Worm (Caenorhabditis elegans) whole organism, L3 larva: ENCODE results near the gene nsph-1.1.

Experiments
- R02D3.7 ChIP-seq: fragments of 150-350 bp; optimal IDR thresholded peaks from 2 replicates; lab custom pipeline; 2014; ENCODE audit warnings: missing biosample characterization, missing genetic modification characterization
- ZK546.5 ChIP-seq: sonication (generic microtip); optimal IDR thresholded peaks from 2 replicates; lab custom pipeline; 2017; ENCODE audit warnings: missing biosample characterization, missing genetic modification characterization
- ama-1 ChIP-seq: fragments of 150-350 bp; optimal IDR thresholded peaks from 2 replicates; lab custom pipeline; 2018
- ceh-16 ChIP-seq: sonication (generic microtip); optimal IDR thresholded peaks from 2 replicates; lab custom pipeline; 2017; ENCODE audit warnings: missing biosample characterization, missing genetic modification characterization
- ceh-28 ChIP-seq: fragments of 150-350 bp; optimal IDR thresholded peaks from 2 replicates; lab custom pipeline; 2014; ENCODE audit warnings: missing biosample characterization, missing genetic modification reagents, missing genetic modification characterization
- ceh-82 ChIP-seq: fragments of 150-350 bp; optimal IDR thresholded peaks from 2 replicates; lab custom pipeline; 2014; ENCODE audit warnings: missing biosample characterization, missing genetic modification characterization
- ceh-9 ChIP-seq: sonication (generic microtip); optimal IDR thresholded peaks from 2 replicates; lab custom pipeline; 2018; ENCODE audit warnings: missing biosample characterization, missing genetic modification characterization
- daf-12 ChIP-seq: fragments of 150-350 bp; optimal IDR thresholded peaks from 2 replicates; lab custom pipeline; 2014; ENCODE audit warnings: missing biosample characterization, missing genetic modification reagents, missing genetic modification characterization
- egl-5 ChIP-seq: fragments of 150-350 bp; optimal IDR thresholded peaks from 2 replicates; lab custom pipeline; 2017; ENCODE audit warnings: missing biosample characterization, missing genetic modification reagents, missing genetic modification characterization, inconsistent platforms
- elt-1 ChIP-seq: fragments of 150-350 bp; optimal IDR thresholded peaks from 2 replicates; lab custom pipeline; 2014; ENCODE audit warnings: missing biosample characterization, missing genetic modification characterization
- elt-2 ChIP-seq: sonication (generic microtip); optimal IDR thresholded peaks from 2 replicates; lab custom pipeline; 2016; ENCODE audit warnings: missing genetic modification reagents, mild to moderate bottlenecking, missing genetic modification characterization, missing compliant biosample characterization
- elt-3 ChIP-seq, 3 experiments: fragments of 150-350 bp in 1 of 3; sonication (generic microtip) in 2 of 3; optimal IDR thresholded peaks; 2 replicates in 2 of 3; 4 replicates in 1 of 3; lab custom pipeline; 2014 to 2017; ENCODE audit warnings: missing biosample characterization in 3 of 3, missing genetic modification characterization in 3 of 3
- fkh-2 ChIP-seq: fragments of 150-350 bp; optimal IDR thresholded peaks from 2 replicates; lab custom pipeline; 2014; ENCODE audit warnings: missing biosample characterization, missing genetic modification reagents, missing genetic modification characterization
- fos-1 ChIP-seq: fragments of 150-350 bp; optimal IDR thresholded peaks from 2 replicates; lab custom pipeline; 2014; ENCODE audit warnings: missing biosample characterization, missing genetic modification characterization
- hmg-11 ChIP-seq: sonication (generic microtip); optimal IDR thresholded peaks from 2 replicates; lab custom pipeline; 2016; ENCODE audit warnings: missing genetic modification characterization, missing compliant biosample characterization
- lin-15B ChIP-seq: fragments of 150-350 bp; optimal IDR thresholded peaks from 2 replicates; lab custom pipeline; 2014; ENCODE audit warnings: missing biosample characterization, missing genetic modification characterization
- lin-39 ChIP-seq: fragments of 150-350 bp; optimal IDR thresholded peaks from 2 replicates; lab custom pipeline; 2018; ENCODE audit warnings: missing biosample characterization, missing genetic modification reagents, missing genetic modification characterization
- mdl-1 ChIP-seq: fragments of 150-350 bp; optimal IDR thresholded peaks from 2 replicates; lab custom pipeline; 2014; ENCODE audit warnings: missing biosample characterization, missing genetic modification characterization
- mml-1 ChIP-seq: fragments of 150-350 bp; sonication (generic microtip); optimal IDR thresholded peaks from 3 replicates; lab custom pipeline; 2014; ENCODE audit warnings: missing biosample characterization, missing genetic modification characterization
- nfya-1 ChIP-seq: sonication (generic microtip); optimal IDR thresholded peaks from 2 replicates; lab custom pipeline; 2017; ENCODE audit warnings: missing genetic modification characterization, mild to moderate bottlenecking, missing compliant biosample characterization, antibody characterized with exemption, moderate library complexity; ENCODE audit not compliant: insufficient read depth
- nhr-23 ChIP-seq: fragments of 150-350 bp; optimal IDR thresholded peaks from 2 replicates; lab custom pipeline; 2014; ENCODE audit warnings: missing biosample characterization, missing genetic modification reagents, missing genetic modification characterization
- nhr-237 ChIP-seq: fragments of 150-350 bp; optimal IDR thresholded peaks from 2 replicates; lab custom pipeline; 2014; ENCODE audit warnings: missing biosample characterization, missing genetic modification characterization
- nhr-25 ChIP-seq: sonication (generic microtip); optimal IDR thresholded peaks from 2 replicates; lab custom pipeline; 2017; ENCODE audit warnings: missing biosample characterization, missing genetic modification characterization
- nhr-43 ChIP-seq: sonication (generic microtip); optimal IDR thresholded peaks from 2 replicates; lab custom pipeline; 2016; ENCODE audit warnings: mild to moderate bottlenecking, missing genetic modification characterization, missing compliant biosample characterization; ENCODE audit not compliant: poor library complexity, severe bottlenecking
- nhr-77 ChIP-seq: fragments of 150-350 bp; optimal IDR thresholded peaks from 2 replicates; lab custom pipeline; 2014; ENCODE audit warnings: missing biosample characterization, missing genetic modification characterization
- sea-2 ChIP-seq: fragments of 150-350 bp; sonication (generic microtip); optimal IDR thresholded peaks from 4 replicates; lab custom pipeline; 2014; ENCODE audit warnings: missing biosample characterization, missing genetic modification reagents, missing genetic modification characterization
- skn-1 ChIP-seq: fragments of 150-350 bp; optimal IDR thresholded peaks from 2 replicates; lab custom pipeline; 2014; ENCODE audit warnings: missing biosample characterization, missing genetic modification characterization
- snpc-4 ChIP-seq: fragments of 150-350 bp; optimal IDR thresholded peaks from 2 replicates; lab custom pipeline; 2014; ENCODE audit warnings: missing biosample characterization, missing genetic modification characterization
- unc-39 ChIP-seq: sonication (generic microtip); optimal IDR thresholded peaks from 4 replicates; lab custom pipeline; 2017; ENCODE audit warnings: missing biosample characterization, missing genetic modification characterization
- unc-62 ChIP-seq: fragments of 150-350 bp; sonication (generic microtip); optimal IDR thresholded peaks from 4 replicates; lab custom pipeline; 2014; ENCODE audit warnings: missing biosample characterization, missing genetic modification reagents, missing genetic modification characterization
- ztf-4 ChIP-seq: fragments of 150-350 bp; optimal IDR thresholded peaks from 2 replicates; lab custom pipeline; 2014; ENCODE audit warnings: missing biosample characterization, missing genetic modification characterization

The nsph-1.1 gene

DNA sequence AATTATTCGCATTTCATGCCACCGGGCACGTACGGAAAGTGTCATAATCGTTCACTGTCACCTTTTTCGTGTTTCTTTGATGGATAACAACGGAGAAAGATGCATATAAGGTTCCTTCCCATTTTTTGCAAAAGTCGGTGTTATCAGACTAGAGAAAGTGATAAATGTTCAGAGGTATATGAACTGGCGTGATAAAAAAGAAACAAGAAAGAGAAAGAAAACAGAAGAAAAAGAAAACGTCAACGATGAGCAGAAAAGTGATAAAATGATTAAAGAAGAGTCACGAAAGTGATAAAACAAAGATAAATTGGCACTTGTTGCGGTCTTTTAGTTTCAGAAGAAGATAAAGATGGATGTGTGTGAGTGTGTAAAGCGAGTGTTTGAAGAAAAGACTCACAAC lies 36.3 kb upstream of the nsph-1.1 start:
- TF ChIP-seq unc-62 (GFP tag; lab: Kevin White, UChicago) (no peak), ceh-9 (tag; lab: Kevin White, UChicago) (no peak), elt-2 (no peak), R02D3.7 (tag; lab: Kevin White, UChicago) (no peak), nhr-25 (tag; lab: Kevin White, UChicago) (peak; percentile 5), ceh-82 (tag; lab: Kevin White, UChicago) (no peak), elt-3 (tag; optimal IDR thresholded peaks at IDR 0.05; lab: Kevin White, UChicago) (peak in 1 of 3 experiments; percentile 75), mml-1 (tag; lab: Kevin White, UChicago) (no peak), ztf-4 (tag; lab: Kevin White, UChicago) (no peak), daf-12 (tag; lab: Kevin White, UChicago) (no peak), egl-5 (peak; percentile 6), hmg-11 (tag; lab: Kevin White, UChicago) (no peak)
- TF ChIP-seq, all 47 proteins: peak for 3

DNA sequence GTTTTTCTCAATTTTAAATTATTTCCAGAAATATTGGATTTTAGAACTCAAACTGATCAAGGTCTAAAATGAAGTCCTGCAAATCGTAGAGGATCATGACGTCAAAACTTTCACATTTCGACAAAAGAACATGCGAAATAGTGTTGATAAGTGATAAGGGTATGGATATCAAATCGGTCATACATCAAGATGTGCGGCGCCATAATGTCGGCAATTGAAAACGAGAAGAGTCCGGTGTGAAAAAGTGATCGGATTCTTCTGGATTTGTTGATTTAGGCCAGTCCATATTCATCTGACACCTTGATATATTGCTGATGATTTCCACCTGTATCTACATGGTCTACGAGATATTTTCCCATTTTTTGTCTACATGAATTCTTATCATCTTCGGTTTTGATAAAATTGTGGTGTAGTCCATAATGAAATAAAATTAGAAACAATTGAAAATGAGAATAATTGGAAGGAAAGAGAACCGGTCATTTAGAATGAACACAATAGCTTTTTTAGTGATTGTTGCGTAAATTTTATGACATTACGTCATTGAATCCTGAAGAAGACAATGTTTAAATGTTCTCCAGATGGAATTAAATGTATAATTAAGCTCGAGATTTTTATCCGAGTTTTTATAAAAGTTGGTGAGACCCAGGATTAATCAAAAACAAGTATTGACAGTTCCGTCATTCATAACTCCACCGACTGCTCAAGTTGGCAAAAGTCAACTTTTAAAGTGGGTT lies 35.4 kb upstream of the nsph-1.1 start:
- TF ChIP-seq nhr-23 (tag; lab: Kevin White, UChicago) (peak; percentile 37), nhr-43 (tag; lab: Kevin White, UChicago) (peak; percentile 62), daf-12 (tag; lab: Kevin White, UChicago) (no peak)

DNA sequence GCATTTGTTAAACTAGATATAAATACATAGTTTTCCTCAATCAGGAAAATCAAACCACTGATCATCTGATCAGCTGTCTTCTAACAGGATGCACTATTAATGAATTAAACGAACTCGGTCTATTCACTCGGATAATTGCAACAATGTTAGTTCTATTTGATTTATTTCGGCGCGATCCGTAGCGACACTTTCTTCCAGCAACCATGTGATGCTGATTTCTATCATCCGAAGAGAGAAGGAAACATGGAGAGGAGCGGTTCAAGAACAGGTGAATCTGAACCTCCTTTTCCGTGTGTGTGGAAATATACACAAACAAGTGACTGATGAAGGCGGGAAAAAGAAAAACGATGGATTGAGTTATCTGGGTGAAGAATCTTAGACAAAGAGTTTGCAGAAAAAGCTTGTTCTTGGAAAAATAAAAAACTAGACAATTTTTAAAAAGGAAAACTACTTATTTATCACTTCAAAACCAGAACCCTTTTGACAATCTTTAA lies 34.8 kb upstream of the nsph-1.1 start:
- TF ChIP-seq elt-1 (tag; lab: Kevin White, UChicago) (peak; percentile 37), nhr-43 (tag; lab: Kevin White, UChicago) (peak; percentile 53), nhr-77 (tag; lab: Kevin White, UChicago) (no peak)

DNA sequence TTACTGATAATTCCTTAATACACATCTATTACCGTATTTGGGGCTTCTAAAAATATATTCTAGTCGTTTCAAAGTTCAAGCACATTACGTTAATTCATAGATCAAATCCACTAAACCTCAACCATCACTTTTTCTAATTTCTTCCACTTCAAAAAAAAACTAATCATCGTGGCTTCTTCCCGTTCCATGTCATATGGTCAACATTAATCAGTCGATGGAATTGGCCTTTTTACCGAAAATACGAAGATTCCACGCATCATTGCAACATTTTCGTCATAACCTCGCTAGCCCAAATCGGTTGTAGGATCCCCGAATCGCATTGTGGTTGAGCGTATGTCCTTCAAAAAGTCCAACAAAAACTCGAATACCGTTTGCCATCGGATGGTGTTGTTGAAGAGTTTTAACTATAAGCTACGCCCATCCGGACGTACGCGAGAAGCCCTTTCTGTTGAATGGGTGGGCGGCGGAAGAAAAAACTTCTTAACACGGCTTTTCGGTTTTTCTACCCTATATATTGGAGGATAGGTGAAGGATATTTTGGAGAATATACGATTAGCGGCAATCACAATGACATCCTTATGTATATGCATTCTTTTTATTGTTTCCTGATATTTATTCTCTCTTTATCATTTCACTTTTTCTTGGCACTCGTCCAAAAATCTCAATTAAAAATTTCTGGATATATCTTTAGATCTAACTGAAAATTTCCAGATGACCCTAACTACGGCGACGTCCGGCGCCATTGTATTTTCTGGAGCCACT lies 34.1 kb upstream of the nsph-1.1 start, which contains the start of gene rol-6:
TSS of gene rol-6 (plus strand) at position 712 of the 762 bp plus-strand sequence.
- TF ChIP-seq nhr-43 (tag; lab: Kevin White, UChicago) (peak; percentile 68), fos-1 (tag; lab: Kevin White, UChicago) (no peak)

DNA sequence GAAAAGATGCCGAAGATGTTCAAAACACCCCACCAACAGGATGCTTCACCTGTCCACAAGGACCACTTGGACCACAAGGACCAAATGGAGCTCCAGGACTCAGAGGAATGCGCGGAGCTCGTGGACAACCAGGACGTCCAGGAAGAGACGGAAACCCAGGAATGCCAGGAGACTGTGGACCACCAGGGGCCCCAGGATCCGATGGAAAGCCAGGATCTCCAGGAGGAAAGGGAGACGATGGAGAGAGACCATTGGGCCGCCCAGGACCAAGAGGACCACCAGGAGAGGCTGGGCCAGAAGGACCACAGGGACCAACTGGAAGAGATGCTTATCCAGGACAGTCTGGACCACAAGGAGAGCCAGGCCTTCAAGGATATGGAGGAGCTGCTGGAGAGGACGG lies 32.9 kb upstream of the nsph-1.1 start:
- no peak for TF ChIP-seq ceh-16 (tag; lab: Kevin White, UChicago)
- TF ChIP-seq, all 47 proteins: peak for 0

DNA sequence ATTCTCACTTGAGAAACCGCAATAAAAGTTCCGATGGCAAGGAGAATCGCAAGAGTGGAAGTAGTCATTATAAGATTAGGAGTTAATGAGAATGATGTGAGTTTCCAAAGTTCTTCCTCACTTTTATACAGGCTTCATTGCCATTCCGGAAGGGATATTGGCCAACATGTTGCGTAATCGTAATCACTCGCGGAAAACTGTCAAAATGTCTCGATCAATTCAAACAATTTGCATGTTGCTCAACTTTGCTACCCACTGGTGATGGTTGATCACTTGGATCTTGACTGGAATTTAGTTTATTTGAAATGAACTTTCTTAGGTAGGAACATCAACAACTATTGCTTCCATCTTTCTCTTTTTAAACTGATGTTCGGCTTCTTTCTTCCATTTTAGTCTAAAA lies 29.1 kb upstream of the nsph-1.1 start, which contains the start of gene idpb-4:
TSS of gene idpb-4 (minus strand) at position 101 of the 400 bp plus-strand sequence.
- TF ChIP-seq sea-2 (no peak), nfya-1 (tag; lab: Kevin White, UChicago) (no peak), elt-3 (tag; optimal IDR thresholded peaks at IDR 0.05; lab: Kevin White, UChicago) (no peak), skn-1 (tag; lab: Kevin White, UChicago) (no peak), ceh-28 (tag; lab: Kevin White, UChicago) (no peak), unc-39 (tag; lab: Kevin White, UChicago) (no peak), snpc-4 (no peak), ceh-16 (tag; lab: Kevin White, UChicago) (no peak), lin-39 (tag; lab: Kevin White, UChicago) (no peak), ama-1 (lab: Kevin White, UChicago) (no peak), elt-1 (tag; lab: Kevin White, UChicago) (no peak), R02D3.7 (tag; lab: Kevin White, UChicago) (no peak), nhr-23 (tag; lab: Kevin White, UChicago) (no peak), lin-15B (tag; lab: Kevin White, UChicago) (no peak), ZK546.5 (tag; lab: Kevin White, UChicago) (no peak), unc-62 (GFP tag; lab: Kevin White, UChicago) (no peak), nhr-43 (tag; lab: Kevin White, UChicago) (no peak), mdl-1 (tag; lab: Kevin White, UChicago) (no peak), fkh-2 (tag; lab: Kevin White, UChicago) (no peak), nhr-237 (tag; lab: Kevin White, UChicago) (no peak)
